Worm (Caenorhabditis elegans) whole organism, mixed stage, embryonic: Measurements from ENCODE around the gene fbxb-48.

Experiments used
- elt-3 ChIP-seq: fragments of 150-350 bp; optimal IDR thresholded peaks from 2 replicates; lab custom pipeline; 2014; ENCODE audit warnings: missing biosample characterization, missing genetic modification characterization
- nhr-28 ChIP-seq: fragments of 150-350 bp; optimal IDR thresholded peaks from 2 replicates; lab custom pipeline; 2014; ENCODE audit warnings: missing biosample characterization, missing genetic modification characterization

- TF ChIP-seq nhr-28 = no peak
- TF ChIP-seq elt-3 (tag; lab: Kevin White, UChicago) = no peak
Observed at ce11 chrII:1670985-1671384, 48.1 kb downstream of the fbxb-48 start.
